Fruit fly (Drosophila melanogaster): ENCODE results near the gene CG13634.

The CG13634 gene

dm6 chr3R:24787042-24787565, 2.8 kb downstream of the CG13634 start, which contains the start of gene CG5805 (continued):
- TF ChIP-seq Eip78C (GFP tag) (peak; percentile 91), CG4318 (GFP tag; optimal IDR thresholded peaks at IDR 0.05) (no peak), Gug (GFP tag; IDR thresholded peaks at IDR 0.05) (no peak), CG32006 (GFP tag; optimal IDR thresholded peaks at IDR 0.05) (peak; percentile 16), dac (GFP tag; optimal IDR thresholded peaks at IDR 0.05) (peak; percentile 4), cyc (GFP tag; optimal IDR thresholded peaks at IDR 0.05) (peak; percentile 66), dsx (GFP tag; optimal IDR thresholded peaks at IDR 0.05; ENCODE audit: poor library complexity, severe bottlenecking) (no peak), CG1621 (tag; optimal IDR thresholded peaks at IDR 0.05) (peak; percentile 55), CG6808 (GFP tag; optimal IDR thresholded peaks at IDR 0.05) (peak; percentile 15), CG3919 (GFP tag; optimal IDR thresholded peaks at IDR 0.05) (peak; percentile 78), CG6276 (GFP tag; optimal IDR thresholded peaks at IDR 0.05) (no peak), eg (GFP tag; IDR thresholded peaks at IDR 0.05) (peak; percentile 75), salr (GFP tag; optimal IDR thresholded peaks at IDR 0.05) (peak in 1 of 2 experiments; percentile 71), CG16779 (tag; optimal IDR thresholded peaks at IDR 0.05) (no peak), CG9139 (GFP tag; optimal IDR thresholded peaks at IDR 0.05) (no peak), CG11902 (GFP tag; optimal IDR thresholded peaks at IDR 0.05) (peak; percentile 54), CG10631 (GFP tag; optimal IDR thresholded peaks at IDR 0.05) (no peak), CG15336 (GFP tag; IDR thresholded peaks at IDR 0.05) (no peak), net (GFP tag; optimal IDR thresholded peaks at IDR 0.05) (peak; percentile 39), fd85E (GFP tag; optimal IDR thresholded peaks at IDR 0.05) (no peak), svp (GFP tag) (peak; percentile 80), CG31627 (GFP tag; optimal IDR thresholded peaks at IDR 0.05) (peak; percentile 65), achi (GFP tag; optimal IDR thresholded peaks at IDR 0.05) (peak; percentile 70), Ets96B (tag; optimal IDR thresholded peaks at IDR 0.05) (no peak), Lpt (GFP tag; optimal IDR thresholded peaks at IDR 0.05) (no peak), CG7368 (GFP tag; optimal IDR thresholded peaks at IDR 0.05) (peak; percentile 52), fkh (GFP tag; optimal IDR thresholded peaks at IDR 0.05) (no peak), CG34406 (GFP tag; optimal IDR thresholded peaks at IDR 0.05) (peak; percentile 66), pdm3 (GFP tag; optimal IDR thresholded peaks at IDR 0.05) (peak; percentile 64), Eip75B (GFP tag; optimal IDR thresholded peaks at IDR 0.05) (peak; percentile 36), CG11762 (GFP tag; optimal IDR thresholded peaks at IDR 0.05; ENCODE audit: insufficient read depth) (peak; percentile 39), Met (GFP tag; optimal IDR thresholded peaks at IDR 0.05) (peak; percentile 77), CG11294 (GFP tag; IDR thresholded peaks at IDR 0.05) (no peak), esn (GFP tag; optimal IDR thresholded peaks at IDR 0.05) (peak; percentile 78), CG8119 (GFP tag; IDR thresholded peaks at IDR 0.05) (no peak), CG6854 (GFP tag; optimal IDR thresholded peaks at IDR 0.05) (no peak), topi (GFP tag; optimal IDR thresholded peaks at IDR 0.05) (peak; percentile 69), ss (GFP tag; optimal IDR thresholded peaks at IDR 0.05) (peak in 1 of 2 experiments; percentile 29), fd59A (GFP tag; optimal IDR thresholded peaks at IDR 0.05) (peak; percentile 14)

- no peak for TF ChIP-seq OdsH (GFP tag; optimal IDR thresholded peaks at IDR 0.05)
- TF ChIP-seq CG6163 (GFP tag; IDR thresholded peaks at IDR 0.05) = no peak
- peak; percentile 35 for TF ChIP-seq Eip78C (GFP tag)
- TF ChIP-seq CG7368 (GFP tag; optimal IDR thresholded peaks at IDR 0.05) = no peak
- no peak for TF ChIP-seq CG9139 (GFP tag; optimal IDR thresholded peaks at IDR 0.05)
- no peak for TF ChIP-seq achi (GFP tag; optimal IDR thresholded peaks at IDR 0.05)
- peak; percentile 67 for TF ChIP-seq svp (GFP tag)
- peak; percentile 7; the same call in 1 of the 3 replicates for TF ChIP-seq eg (GFP tag; IDR thresholded peaks at IDR 0.05)
Measured at dm6 chr3R:24778218-24778739, 11.7 kb downstream of the CG13634 start.

Measured in whole organism, prepupa.